5 worm cellular contexts compared by ENCODE assay signal in the genomic region with DNA sequence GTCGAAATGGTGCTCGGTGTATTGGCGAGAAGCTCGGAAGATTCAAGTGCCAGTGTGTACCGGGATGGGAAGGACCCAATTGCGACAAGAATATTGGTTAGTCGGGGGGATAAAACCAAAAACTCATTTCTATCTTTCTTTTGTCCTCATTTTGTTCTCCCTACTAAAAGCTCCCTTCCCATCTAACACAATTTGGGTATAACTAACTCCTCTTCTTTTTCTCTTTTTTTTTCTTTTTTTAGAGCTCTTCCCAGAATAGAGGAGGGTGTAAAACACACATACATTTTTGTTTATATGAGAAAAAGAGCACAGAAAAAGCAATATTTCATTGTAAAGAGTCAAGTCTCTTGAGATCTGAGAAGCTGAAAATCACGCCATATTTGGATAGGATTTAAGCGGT.
TF ChIP-seq lines count a peak whose summit lies in the region.

No protein-coding gene starts in this region.

TF ChIP-seq in whole organism, L1 larva, 84 proteins besides CTCF, POLR2A, EP300 and RAD21:
- no peak for TF ChIP-seq hlh-4 (tag; optimal IDR thresholded peaks at IDR 0.05; lab: Kevin White, UChicago)
- peak; percentile 58 for TF ChIP-seq lin-14 (GFP tag; optimal IDR thresholded peaks at IDR 0.05; lab: Kevin White, UChicago)
- no peak for TF ChIP-seq F16B12.6 (tag; optimal IDR thresholded peaks at IDR 0.05; lab: Kevin White, UChicago)
- TF ChIP-seq isw-1 (GFP tag; IDR thresholded peaks at IDR 0.05; lab: Robert Waterston, UW) = no peak
- peak; percentile 42 for TF ChIP-seq fkh-10 (GFP tag; optimal IDR thresholded peaks at IDR 0.05; lab: Kevin White, UChicago)
- TF ChIP-seq elt-3 (tag; optimal IDR thresholded peaks at IDR 0.05; lab: Kevin White, UChicago) = no peak
- TF ChIP-seq ceh-88 (GFP tag; IDR thresholded peaks at IDR 0.05; lab: Robert Waterston, UW) = no peak
- no peak for TF ChIP-seq snu-23 (GFP tag; optimal IDR thresholded peaks at IDR 0.05; lab: Kevin White, UChicago)
- TF ChIP-seq xbp-1 (tag; optimal IDR thresholded peaks at IDR 0.05; lab: Kevin White, UChicago) = no peak
- TF ChIP-seq ama-1 (optimal IDR thresholded peaks at IDR 0.05; lab: Kevin White, UChicago) = no peak
- no peak for TF ChIP-seq elt-2 (tag; optimal IDR thresholded peaks at IDR 0.05; lab: Kevin White, UChicago)
- no peak for TF ChIP-seq lin-15B (tag; optimal IDR thresholded peaks at IDR 0.05; lab: Kevin White, UChicago)
- TF ChIP-seq zip-4 (GFP tag; optimal IDR thresholded peaks at IDR 0.05; lab: Kevin White, UChicago) = no peak

TF ChIP-seq in whole organism, L2 larva, 48 proteins besides CTCF, POLR2A, EP300 and RAD21:
- TF ChIP-seq lin-11 (tag; optimal IDR thresholded peaks at IDR 0.05; lab: Kevin White, UChicago) (no peak), zag-1 (tag; optimal IDR thresholded peaks at IDR 0.05; lab: Kevin White, UChicago) (peak; percentile 49)

TF ChIP-seq in whole organism, L3 larva, 47 proteins besides CTCF, POLR2A, EP300 and RAD21:
- TF ChIP-seq fkh-10 (GFP tag; optimal IDR thresholded peaks at IDR 0.05; lab: Kevin White, UChicago) (peak; percentile 61), eor-1 (tag; optimal IDR thresholded peaks at IDR 0.05; lab: Kevin White, UChicago) (no peak), aly-2 (tag; optimal IDR thresholded peaks at IDR 0.05; lab: Kevin White, UChicago) (no peak), unc-62 (GFP tag; optimal IDR thresholded peaks at IDR 0.05; lab: Kevin White, UChicago) (no peak)

TF ChIP-seq in whole organism, L4 larva, 104 proteins besides CTCF, POLR2A, EP300 and RAD21:
- TF ChIP-seq ztf-11 (tag; optimal IDR thresholded peaks at IDR 0.05; lab: Kevin White, UChicago) = no peak
- TF ChIP-seq fkh-10 (GFP tag; optimal IDR thresholded peaks at IDR 0.05; lab: Kevin White, UChicago) = peak; percentile 60
- no peak for TF ChIP-seq hlh-11 (tag; optimal IDR thresholded peaks at IDR 0.05; lab: Kevin White, UChicago)
TF ChIP-seq in whole organism, L4 larva: peak in this region for 1.

TF ChIP-seq in whole organism, late embryonic, 69 proteins besides CTCF, POLR2A, EP300 and RAD21:
- no peak for TF ChIP-seq pag-3 (tag; optimal IDR thresholded peaks at IDR 0.05; lab: Kevin White, UChicago; ENCODE audit: borderline replicate concordance)
- peak; percentile 74 for TF ChIP-seq unc-42 (tag; optimal IDR thresholded peaks at IDR 0.05; lab: Kevin White, UChicago)
TF ChIP-seq in whole organism, late embryonic: peak in this region for 1.
